Worm (Caenorhabditis elegans) whole organism, midembryonic: ENCODE measurements around the gene C50E3.12.

ENCODE experiments used
- T22C8.4 ChIP-seq: fragments of 200-800 bp; sonication (Bioruptor generic); IDR thresholded peaks from 2 replicates; pipeline ENCODE4 v1.3.6; 2022; ENCODE audit warnings: missing genetic modification characterization, missing compliant biosample characterization
- cog-1 ChIP-seq: sonication (generic microtip); optimal IDR thresholded peaks from 2 replicates; lab custom pipeline; 2016; ENCODE audit warnings: missing genetic modification characterization, missing compliant biosample characterization
- flt-1 ChIP-seq: fragments of 200-800 bp; sonication (Bioruptor generic); IDR thresholded peaks from 2 replicates; pipeline ENCODE4 v1.3.6; 2022; ENCODE audit warnings: missing genetic modification characterization, missing compliant biosample characterization
- klf-2 ChIP-seq: fragments of 200-800 bp; sonication (Bioruptor generic); conservative IDR thresholded peaks from 2 replicates; pipeline ENCODE4 v1.3.6; 2022; ENCODE audit warnings: missing genetic modification reagents, missing genetic modification characterization, missing compliant biosample characterization
- med-1 ChIP-seq: sonication (generic microtip); optimal IDR thresholded peaks from 2 replicates; lab custom pipeline; 2017; ENCODE audit warnings: missing genetic modification characterization, mild to moderate bottlenecking, missing compliant biosample characterization, antibody characterized with exemption, missing genetic modification reagents; ENCODE audit not compliant: insufficient read depth
- ref-1 ChIP-seq: fragments of 200-800 bp; sonication (Bioruptor generic); conservative IDR thresholded peaks from 2 replicates; pipeline ENCODE4 v1.3.6; 2022; ENCODE audit warnings: missing genetic modification reagents, missing genetic modification characterization, missing compliant biosample characterization
- tab-1 ChIP-seq: fragments of 200-800 bp; sonication (Bioruptor generic); IDR thresholded peaks from 2 replicates; pipeline ENCODE4 v1.3.6; 2022; ENCODE audit warnings: missing genetic modification characterization, missing compliant biosample characterization
- ztf-23 ChIP-seq: fragments of 200-800 bp; sonication (Bioruptor generic); IDR thresholded peaks from 2 replicates; pipeline ENCODE4 v1.3.6; 2022; ENCODE audit warnings: missing genetic modification reagents, missing genetic modification characterization, missing compliant biosample characterization
- ztf-29 ChIP-seq: fragments of 200-800 bp; sonication (Bioruptor generic); IDR thresholded peaks from 2 replicates; pipeline ENCODE4 v1.3.6; 2022; ENCODE audit warnings: missing genetic modification reagents, missing genetic modification characterization, missing compliant biosample characterization

ce11 chrV:7601443-7601842 is 20.4 kb downstream of the C50E3.12 start, which contains the start of gene scl-26:
- TF ChIP-seq flt-1 (GFP tag; lab: Robert Waterston, UW) = no peak
- no peak for TF ChIP-seq ztf-23
- TF ChIP-seq cog-1 = no peak
- no peak for TF ChIP-seq klf-2 (GFP tag; lab: Robert Waterston, UW)
- no peak for TF ChIP-seq T22C8.4
- no peak for TF ChIP-seq tab-1 (GFP tag; lab: Robert Waterston, UW)
- no peak for TF ChIP-seq ztf-29 (GFP tag; lab: Robert Waterston, UW)
- TF ChIP-seq med-1 (GFP tag; lab: Kevin White, UChicago) = no peak
- no peak for TF ChIP-seq ref-1 (GFP tag; lab: Robert Waterston, UW)
